Worm (Caenorhabditis elegans) whole organism, L4 larva: ENCODE results near the gene C04G2.10.

Experiments
- aly-2 ChIP-seq: sonication (generic microtip); optimal IDR thresholded peaks from 2 replicates; lab custom pipeline; 2018; ENCODE audit warnings: missing biosample characterization, missing genetic modification characterization
- ctbp-1 ChIP-seq: fragments of 200-800 bp; sonication (Bioruptor generic); IDR thresholded peaks from 2 replicates; pipeline ENCODE4 v1.3.6; 2022; ENCODE audit warnings: missing genetic modification reagents, missing genetic modification characterization, missing compliant biosample characterization
- daf-19 ChIP-seq: fragments of 200-800 bp; sonication (Bioruptor generic); conservative IDR thresholded peaks from 2 replicates; pipeline ENCODE4 v1.3.6; 2022; ENCODE audit warnings: missing genetic modification characterization, missing compliant biosample characterization
- jun-1 ChIP-seq: fragments of 150-350 bp; optimal IDR thresholded peaks from 2 replicates; lab custom pipeline; 2014; ENCODE audit warnings: missing biosample characterization, missing genetic modification reagents, missing genetic modification characterization
- mdl-1 ChIP-seq, 2 experiments: fragments of 150-350 bp in 1 of 2; sonication (generic microtip) in 1 of 2; optimal IDR thresholded peaks; 2 replicates each; lab custom pipeline; 2014 to 2017; ENCODE audit warnings: missing biosample characterization in 2 of 2, missing genetic modification characterization in 2 of 2
- nhr-10 ChIP-seq: fragments of 150-350 bp; optimal IDR thresholded peaks from 2 replicates; lab custom pipeline; 2014; ENCODE audit warnings: missing biosample characterization, missing genetic modification characterization
- nhr-48 ChIP-seq: sonication (generic microtip); optimal IDR thresholded peaks from 2 replicates; lab custom pipeline; 2016; ENCODE audit warnings: mild to moderate bottlenecking, missing genetic modification characterization, missing compliant biosample characterization
- nhr-77 ChIP-seq: fragments of 150-350 bp; optimal IDR thresholded peaks from 2 replicates; lab custom pipeline; 2014; ENCODE audit warnings: missing biosample characterization, missing genetic modification characterization
- unc-130 ChIP-seq: sonication (generic microtip); optimal IDR thresholded peaks from 2 replicates; lab custom pipeline; 2016; ENCODE audit warnings: missing genetic modification reagents, missing genetic modification characterization, missing compliant biosample characterization
- unc-62 ChIP-seq, 3 experiments: fragments of 150-350 bp in 1 of 3; sonication (generic microtip); optimal IDR thresholded peaks in 2 of 3; peaks in 1 of 3; 1 replicate in 1 of 3; 2 replicates in 2 of 3; lab custom pipeline; 2014 to 2017; ENCODE audit warnings: missing biosample characterization in 3 of 3, missing genetic modification characterization in 3 of 3, missing genetic modification reagents in 3 of 3, missing genotype in 1 of 3

DNA sequence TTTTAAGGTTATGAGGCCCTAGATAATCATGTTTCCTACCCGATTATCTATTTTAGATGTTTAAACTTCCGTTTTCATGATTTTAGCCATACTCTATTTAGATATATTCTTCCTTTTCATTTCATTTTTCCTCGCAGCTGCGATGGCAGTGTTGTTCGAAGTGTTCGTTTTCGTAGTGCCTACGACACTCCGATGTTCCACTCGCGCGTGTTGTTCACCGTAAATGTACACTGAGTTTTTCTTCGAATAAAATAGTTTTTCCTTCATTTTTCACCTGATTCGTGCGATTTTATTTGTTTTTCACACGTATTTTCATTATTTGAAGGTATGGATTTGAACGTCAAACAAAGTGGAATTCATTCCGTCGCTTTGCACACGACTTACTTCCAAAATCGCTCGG, 18.4 kb upstream of the C04G2.10 start, which contains the start of gene dis-3:
- TF ChIP-seq unc-130 (GFP tag; lab: Kevin White, UChicago) (no peak), nhr-10 (tag; lab: Kevin White, UChicago) (no peak), aly-2 (tag; lab: Kevin White, UChicago) (no peak), nhr-77 (no peak), ctbp-1 (GFP tag; lab: Robert Waterston, UW) (no peak), jun-1 (tag; lab: Kevin White, UChicago) (no peak), unc-62 (GFP tag; optimal IDR thresholded peaks at IDR 0.05 in 1 of 2; lab: Kevin White, UChicago) (no peak), unc-62 (tag; optimal IDR thresholded peaks at IDR 0.05; lab: Kevin White, UChicago) (no peak), mdl-1 (tag; optimal IDR thresholded peaks at IDR 0.05; lab: Kevin White, UChicago) (no peak), daf-19 (GFP tag; lab: Robert Waterston, UW) (no peak), nhr-48 (tag; lab: Kevin White, UChicago) (no peak)
